Worm (Caenorhabditis elegans) whole organism, young adult: Measurements from ENCODE around the gene C07D10.5.

Experiments
- ZK185.1 ChIP-seq: sonication (generic microtip); optimal IDR thresholded peaks from 2 replicates; lab custom pipeline; 2016; ENCODE audit warnings: mild to moderate bottlenecking, missing genetic modification characterization, missing compliant biosample characterization; ENCODE audit not compliant: poor library complexity, severe bottlenecking
- akir-1 ChIP-seq: fragments of 200-800 bp; sonication (Bioruptor generic); optimal IDR thresholded peaks from 2 replicates; lab custom pipeline; 2018; ENCODE audit warnings: mild to moderate bottlenecking, missing genetic modification characterization, moderate library complexity, missing compliant biosample characterization
- atf-7 ChIP-seq: sonication (generic microtip); optimal IDR thresholded peaks from 2 replicates; lab custom pipeline; 2017; ENCODE audit warnings: mild to moderate bottlenecking, missing genetic modification characterization, missing compliant biosample characterization
- ceh-91 ChIP-seq: fragments of 200-800 bp; sonication (Bioruptor generic); IDR thresholded peaks from 2 replicates; pipeline ENCODE4 v1.3.6; 2022; ENCODE audit warnings: missing genetic modification reagents, missing genetic modification characterization, missing compliant biosample characterization
- lin-26 ChIP-seq: fragments of 200-800 bp; sonication (Bioruptor generic); IDR thresholded peaks from 2 replicates; pipeline ENCODE4 v1.3.6; 2022; ENCODE audit warnings: missing genetic modification reagents, missing genetic modification characterization, missing compliant biosample characterization
- lin-40 ChIP-seq: sonication (generic microtip); optimal IDR thresholded peaks from 2 replicates; lab custom pipeline; 2016; ENCODE audit warnings: missing genetic modification characterization, mild to moderate bottlenecking, missing compliant biosample characterization, missing genotype, missing genetic modification reagents
- lir-1 ChIP-seq: fragments of 200-800 bp; sonication (Bioruptor generic); conservative IDR thresholded peaks from 2 replicates; pipeline ENCODE4 v1.3.6; 2022; ENCODE audit warnings: missing genetic modification reagents, missing genetic modification characterization, missing compliant biosample characterization
- nhr-120 ChIP-seq: fragments of 200-800 bp; sonication (Bioruptor generic); IDR thresholded peaks from 2 replicates; pipeline ENCODE4 v1.3.6; 2022; ENCODE audit warnings: missing genetic modification characterization, missing compliant biosample characterization
- rcor-1 ChIP-seq: fragments of 200-800 bp; sonication (Bioruptor generic); IDR thresholded peaks from 2 replicates; pipeline ENCODE4 v1.3.6; 2022; ENCODE audit warnings: missing genetic modification reagents, missing genetic modification characterization, missing compliant biosample characterization
- rpc-1 ChIP-seq, 2 experiments: fragments of 150-350 bp in 1 of 2; sonication (generic microtip) in 1 of 2; optimal IDR thresholded peaks; 2 replicates each; lab custom pipeline; 2014 to 2018; ENCODE audit warnings: missing biosample characterization in 1 of 2, missing genetic modification characterization in 1 of 2, missing genetic modification reagents in 1 of 2, missing genotype in 1 of 2
- unc-62 ChIP-seq: fragments of 150-350 bp; optimal IDR thresholded peaks from 2 replicates; lab custom pipeline; 2014; ENCODE audit warnings: missing biosample characterization, missing genetic modification reagents, missing genetic modification characterization

DNA sequence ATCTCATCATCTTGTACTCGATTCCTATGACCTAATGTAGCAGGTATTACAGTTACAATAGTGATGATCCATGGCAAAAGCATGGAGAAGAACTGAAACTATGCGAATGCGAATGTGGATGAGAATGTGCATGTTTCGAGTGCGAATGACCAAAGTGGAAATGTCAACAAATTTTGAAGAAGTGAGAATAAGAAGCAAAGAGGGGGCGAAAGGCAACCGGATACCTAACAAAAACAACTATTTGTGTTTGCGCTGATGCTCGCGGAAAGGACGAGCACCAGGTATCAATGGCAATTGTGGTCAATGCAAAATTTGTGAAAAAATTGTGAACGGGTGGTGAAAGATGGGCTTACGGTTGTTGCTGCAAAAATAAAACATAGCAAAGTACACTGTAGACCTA is 21.3 kb downstream of the C07D10.5 start, which contains the start of gene nas-7:
- no peak for TF ChIP-seq lin-40
- TF ChIP-seq unc-62 (GFP tag; lab: Kevin White, UChicago): no peak
- TF ChIP-seq lin-26 (GFP tag; lab: Robert Waterston, UW): no peak
- TF ChIP-seq ZK185.1: no peak
- TF ChIP-seq lir-1 (GFP tag; lab: Robert Waterston, UW): no peak
- no peak for TF ChIP-seq ceh-91 (GFP tag; lab: Robert Waterston, UW)
- TF ChIP-seq rcor-1 (GFP tag; lab: Robert Waterston, UW): no peak
- no peak for TF ChIP-seq rpc-1 (optimal IDR thresholded peaks at IDR 0.05; lab: Kevin White, UChicago)
- no peak for TF ChIP-seq rpc-1 (tag; optimal IDR thresholded peaks at IDR 0.05; lab: Kevin White, UChicago)
- TF ChIP-seq atf-7 (tag; lab: Kevin White, UChicago): no peak
- no peak for TF ChIP-seq nhr-120
- no peak for TF ChIP-seq akir-1 (GFP tag; lab: Kevin White, UChicago)
